Fruit fly (Drosophila melanogaster): ENCODE data around the gene beta-Spec.

DNA sequence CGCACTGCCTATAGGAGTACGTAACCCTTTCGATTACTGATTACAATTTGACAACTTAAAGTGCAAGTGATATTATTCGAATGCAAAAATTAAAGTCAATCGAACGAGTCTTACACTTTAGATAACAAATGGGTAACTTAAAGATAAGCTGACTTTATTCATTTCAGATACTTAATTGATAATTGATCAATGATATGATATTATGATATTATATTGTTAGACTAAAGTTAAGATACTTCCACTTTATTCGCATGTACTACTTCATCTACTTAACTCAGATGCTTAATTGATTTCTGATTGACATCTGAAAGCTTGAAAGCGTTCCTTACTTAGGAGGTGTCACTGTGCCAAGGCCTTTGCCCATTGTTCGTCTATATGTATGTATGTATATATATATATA is 29.0 kb downstream of the beta-Spec start:
- TF ChIP-seq psq (optimal IDR thresholded peaks at IDR 0.05) (no peak), EcR (GFP tag; optimal IDR thresholded peaks at IDR 0.05) (no peak), CG8478 (optimal IDR thresholded peaks at IDR 0.05) (no peak), pan (optimal IDR thresholded peaks at IDR 0.05) (no peak)
